Worm (Caenorhabditis elegans) whole organism, L2 larva: Measurements from ENCODE around the gene T16G12.10.

ENCODE experiments used
- R02D3.7 ChIP-seq: fragments of 150-350 bp; optimal IDR thresholded peaks from 2 replicates; lab custom pipeline; 2014; ENCODE audit warnings: missing biosample characterization, missing genetic modification characterization
- elt-1 ChIP-seq: fragments of 150-350 bp; optimal IDR thresholded peaks from 2 replicates; lab custom pipeline; 2014; ENCODE audit warnings: missing biosample characterization, missing genetic modification characterization
- fos-1 ChIP-seq: fragments of 150-350 bp; optimal IDR thresholded peaks from 2 replicates; lab custom pipeline; 2014; ENCODE audit warnings: missing biosample characterization, missing genetic modification characterization
- lin-11 ChIP-seq: fragments of 150-350 bp; sonication (generic microtip); optimal IDR thresholded peaks from 2 replicates; lab custom pipeline; 2014; ENCODE audit warnings: missing biosample characterization, missing genetic modification characterization, inconsistent platforms, mixed read lengths
- nhr-12 ChIP-seq: fragments of 150-350 bp; optimal IDR thresholded peaks from 2 replicates; lab custom pipeline; 2014; ENCODE audit warnings: missing biosample characterization, missing genetic modification characterization
- nhr-129 ChIP-seq: fragments of 150-350 bp; optimal IDR thresholded peaks from 2 replicates; lab custom pipeline; 2014; ENCODE audit warnings: missing biosample characterization, missing genetic modification characterization
- nhr-6 ChIP-seq: fragments of 150-350 bp; optimal IDR thresholded peaks from 2 replicates; lab custom pipeline; 2014; ENCODE audit warnings: missing biosample characterization, missing genetic modification characterization
- sem-4 ChIP-seq: fragments of 150-350 bp; optimal IDR thresholded peaks from 2 replicates; lab custom pipeline; 2014; ENCODE audit warnings: missing biosample characterization, missing genetic modification reagents, missing genetic modification characterization
- unc-62 ChIP-seq: fragments of 150-350 bp; optimal IDR thresholded peaks from 2 replicates; lab custom pipeline; 2014; ENCODE audit warnings: missing biosample characterization, missing genetic modification reagents, missing genetic modification characterization
- zag-1 ChIP-seq: fragments of 150-350 bp; optimal IDR thresholded peaks from 2 replicates; lab custom pipeline; 2014; ENCODE audit warnings: missing biosample characterization, missing genetic modification characterization

ce11 chrIII:10096525-10096972, 40.6 kb upstream of the T16G12.10 start:
- TF ChIP-seq R02D3.7 (tag; lab: Kevin White, UChicago) (peak; percentile 18), lin-11 (tag; lab: Kevin White, UChicago) (peak; percentile 84), nhr-12 (no peak), nhr-129 (tag; lab: Kevin White, UChicago) (peak; percentile 91), zag-1 (tag; lab: Kevin White, UChicago) (peak; percentile 86), unc-62 (GFP tag; lab: Kevin White, UChicago) (peak; percentile 80), nhr-6 (peak; percentile 89), elt-1 (tag; lab: Kevin White, UChicago) (no peak), fos-1 (tag; lab: Kevin White, UChicago) (peak; percentile 80), sem-4 (tag; lab: Kevin White, UChicago) (peak; percentile 85)
